Worm (Caenorhabditis elegans) whole organism, L4 larva: Measurements from ENCODE around the gene Y47D3A.13.
A peak's percentile ranks its signal among the peaks of the same experiment; 100 is the strongest.

Source experiments
- D1046.2 ChIP-seq: fragments of 200-800 bp; sonication (Bioruptor generic); IDR thresholded peaks from 2 replicates; pipeline ENCODE4 v1.3.6; 2022; ENCODE audit warnings: missing genetic modification characterization, missing compliant biosample characterization
- F10B5.3 ChIP-seq: sonication (generic microtip); optimal IDR thresholded peaks from 2 replicates; lab custom pipeline; 2016; ENCODE audit warnings: mild to moderate bottlenecking, missing genetic modification characterization, missing compliant biosample characterization
- F37D6.2 ChIP-seq: sonication (generic microtip); optimal IDR thresholded peaks from 2 replicates; lab custom pipeline; 2016; ENCODE audit warnings: mild to moderate bottlenecking, missing genetic modification characterization, missing compliant biosample characterization
- F44E2.7 ChIP-seq: fragments of 200-800 bp; sonication (Bioruptor generic); IDR thresholded peaks from 2 replicates; pipeline ENCODE4 v2.1.2; 2022; ENCODE audit warnings: missing genetic modification characterization, missing compliant biosample characterization
- R02D3.7 ChIP-seq: fragments of 150-350 bp; sonication (generic microtip); optimal IDR thresholded peaks from 3 replicates; lab custom pipeline; 2014; ENCODE audit warnings: missing biosample characterization, missing genetic modification characterization
- T26A8.4 ChIP-seq: fragments of 200-800 bp; sonication (Bioruptor generic); IDR thresholded peaks from 2 replicates; pipeline ENCODE4 v1.3.6; 2022; ENCODE audit warnings: missing genetic modification characterization, missing compliant biosample characterization
- Y105C5A.15 ChIP-seq: fragments of 200-800 bp; sonication (Bioruptor generic); IDR thresholded peaks from 2 replicates; pipeline ENCODE4 v1.3.6; 2022; ENCODE audit warnings: missing genetic modification characterization, missing compliant biosample characterization
- ZK337.2 ChIP-seq: fragments of 200-800 bp; sonication (Bioruptor generic); IDR thresholded peaks from 2 replicates; pipeline ENCODE4 v1.3.6; 2022; ENCODE audit warnings: missing genetic modification reagents, missing genetic modification characterization, missing compliant biosample characterization
- aha-1 ChIP-seq: fragments of 150-350 bp; peaks from one replicate; lab custom pipeline; 2014; ENCODE audit warnings: missing biosample characterization, missing genetic modification characterization
- ceh-44 ChIP-seq: fragments of 200-800 bp; sonication (Bioruptor generic); IDR thresholded peaks from 2 replicates; pipeline ENCODE4 v1.3.6; 2022; ENCODE audit warnings: missing genetic modification reagents, missing genetic modification characterization, missing compliant biosample characterization
- ctbp-1 ChIP-seq: fragments of 200-800 bp; sonication (Bioruptor generic); IDR thresholded peaks from 2 replicates; pipeline ENCODE4 v1.3.6; 2022; ENCODE audit warnings: missing genetic modification reagents, missing genetic modification characterization, missing compliant biosample characterization
- daf-16 ChIP-seq, 3 experiments: sonication (generic microtip); optimal IDR thresholded peaks; 2 replicates each; lab custom pipeline; 2016 to 2017; ENCODE audit warnings: missing genetic modification characterization in 3 of 3, missing genetic modification reagents in 3 of 3, mild to moderate bottlenecking in 2 of 3, missing compliant biosample characterization in 2 of 3, missing biosample characterization in 1 of 3, moderate library complexity in 1 of 3
- dmd-6 ChIP-seq: fragments of 200-800 bp; sonication (Bioruptor generic); IDR thresholded peaks from 2 replicates; pipeline ENCODE4 v1.3.6; 2022; ENCODE audit warnings: missing genetic modification reagents, missing genetic modification characterization, missing compliant biosample characterization
- dmd-8 ChIP-seq: fragments of 200-800 bp; sonication (Bioruptor generic); IDR thresholded peaks from 2 replicates; pipeline ENCODE4 v1.3.6; 2022; ENCODE audit warnings: missing genetic modification characterization, missing compliant biosample characterization
- dve-1 ChIP-seq: sonication (generic microtip); optimal IDR thresholded peaks from 2 replicates; lab custom pipeline; 2017; ENCODE audit warnings: antibody characterized with exemption, mild to moderate bottlenecking, missing genetic modification characterization, missing compliant biosample characterization; ENCODE audit not compliant: insufficient read depth
- egl-27 ChIP-seq: sonication (generic microtip); optimal IDR thresholded peaks from 3 replicates; lab custom pipeline; 2017; ENCODE audit warnings: missing biosample characterization, missing genetic modification reagents, missing genetic modification characterization
- hif-1 ChIP-seq, 2 experiments: sonication (generic microtip); optimal IDR thresholded peaks; 2 replicates each; lab custom pipeline; 2016 to 2017; ENCODE audit warnings: missing compliant biosample characterization in 2 of 2, missing genetic modification characterization in 2 of 2, missing genetic modification reagents in 2 of 2, missing genotype in 2 of 2, mild to moderate bottlenecking in 1 of 2
- hlh-11 ChIP-seq: fragments of 200-800 bp; sonication (Bioruptor generic); optimal IDR thresholded peaks from 2 replicates; lab custom pipeline; 2018; ENCODE audit warnings: mild to moderate bottlenecking, missing genetic modification characterization, missing compliant biosample characterization
- hlh-30 ChIP-seq: sonication (generic microtip); optimal IDR thresholded peaks from 2 replicates; lab custom pipeline; 2017; ENCODE audit warnings: antibody characterized with exemption, mild to moderate bottlenecking, missing genetic modification characterization, missing compliant biosample characterization; ENCODE audit not compliant: insufficient read depth
- hmg-1.1 ChIP-seq: fragments of 200-800 bp; sonication (Bioruptor generic); IDR thresholded peaks from 2 replicates; pipeline ENCODE4 v1.3.6; 2022; ENCODE audit warnings: missing genetic modification reagents, missing genetic modification characterization, missing compliant biosample characterization
- lin-1 ChIP-seq: fragments of 200-800 bp; sonication (Bioruptor generic); IDR thresholded peaks from 2 replicates; pipeline ENCODE4 v1.3.6; 2022; ENCODE audit warnings: missing genetic modification reagents, missing genetic modification characterization, missing compliant biosample characterization
- lin-13 ChIP-seq: fragments of 150-350 bp; optimal IDR thresholded peaks from 2 replicates; lab custom pipeline; 2014; ENCODE audit warnings: missing biosample characterization, missing genetic modification reagents, missing genetic modification characterization
- lin-38 ChIP-seq: fragments of 200-800 bp; sonication (Bioruptor generic); IDR thresholded peaks from 2 replicates; pipeline ENCODE4 v1.3.6; 2022; ENCODE audit warnings: missing genetic modification reagents, missing genetic modification characterization, missing compliant biosample characterization
- lin-39 ChIP-seq: fragments of 150-350 bp; optimal IDR thresholded peaks from 2 replicates; lab custom pipeline; 2014; ENCODE audit warnings: missing biosample characterization, missing genetic modification reagents, missing genetic modification characterization
- lir-3 ChIP-seq: sonication (generic microtip); optimal IDR thresholded peaks from 2 replicates; lab custom pipeline; 2016; ENCODE audit warnings: mild to moderate bottlenecking, missing genetic modification characterization, missing compliant biosample characterization
- madf-9 ChIP-seq: fragments of 200-800 bp; sonication (Bioruptor generic); conservative IDR thresholded peaks from 2 replicates; pipeline ENCODE4 v1.3.6; 2022; ENCODE audit warnings: missing genetic modification reagents, missing genetic modification characterization, missing compliant biosample characterization
- mep-1 ChIP-seq: fragments of 150-350 bp; sonication (generic microtip); optimal IDR thresholded peaks from 3 replicates; lab custom pipeline; 2014; ENCODE audit warnings: missing biosample characterization, missing genetic modification characterization
- mxl-2 ChIP-seq: fragments of 200-800 bp; sonication (Bioruptor generic); conservative IDR thresholded peaks from 2 replicates; pipeline ENCODE4 v1.3.6; 2022; ENCODE audit warnings: missing genetic modification reagents, missing genetic modification characterization, missing compliant biosample characterization
- nhr-102 ChIP-seq: sonication (generic microtip); optimal IDR thresholded peaks from 2 replicates; lab custom pipeline; 2016; ENCODE audit warnings: mild to moderate bottlenecking, missing genetic modification characterization, moderate library complexity, missing compliant biosample characterization
- nhr-111 ChIP-seq: fragments of 200-800 bp; sonication (Bioruptor generic); optimal IDR thresholded peaks from 2 replicates; lab custom pipeline; 2018; ENCODE audit warnings: mild to moderate bottlenecking, missing genetic modification characterization, missing compliant biosample characterization
- nhr-25 ChIP-seq: sonication (generic microtip); optimal IDR thresholded peaks from 2 replicates; lab custom pipeline; 2017; ENCODE audit warnings: missing genetic modification characterization, mild to moderate bottlenecking, missing compliant biosample characterization, antibody characterized with exemption, moderate library complexity, borderline replicate concordance; ENCODE audit not compliant: insufficient read depth
- nhr-28 ChIP-seq: fragments of 150-350 bp; optimal IDR thresholded peaks from 2 replicates; lab custom pipeline; 2014; ENCODE audit warnings: missing biosample characterization, missing genetic modification characterization
- nhr-6 ChIP-seq: fragments of 150-350 bp; optimal IDR thresholded peaks from 2 replicates; lab custom pipeline; 2014; ENCODE audit warnings: missing biosample characterization, missing genetic modification characterization
- nhr-77 ChIP-seq: fragments of 150-350 bp; optimal IDR thresholded peaks from 2 replicates; lab custom pipeline; 2014; ENCODE audit warnings: missing biosample characterization, missing genetic modification characterization
- php-3 ChIP-seq: fragments of 200-800 bp; sonication (Bioruptor generic); IDR thresholded peaks from 2 replicates; pipeline ENCODE4 v1.3.6; 2022; ENCODE audit warnings: missing genetic modification reagents, missing genetic modification characterization, missing compliant biosample characterization
- pqm-1 ChIP-seq: sonication (generic microtip); optimal IDR thresholded peaks from 2 replicates; lab custom pipeline; 2017; ENCODE audit warnings: missing biosample characterization, missing genetic modification characterization
- set-16 ChIP-seq: fragments of 200-800 bp; sonication (Bioruptor generic); IDR thresholded peaks from 2 replicates; pipeline ENCODE4 v1.3.6; 2022; ENCODE audit warnings: missing genetic modification reagents, missing genetic modification characterization, missing compliant biosample characterization
- skn-1 ChIP-seq: fragments of 150-350 bp; optimal IDR thresholded peaks from 2 replicates; lab custom pipeline; 2014; ENCODE audit warnings: missing biosample characterization, missing genetic modification characterization
- snpc-4 ChIP-seq: fragments of 150-350 bp; optimal IDR thresholded peaks from 2 replicates; lab custom pipeline; 2014; ENCODE audit warnings: missing biosample characterization, missing genetic modification characterization
- spr-1 ChIP-seq: sonication (generic microtip); optimal IDR thresholded peaks from 2 replicates; lab custom pipeline; 2016; ENCODE audit warnings: mild to moderate bottlenecking, missing genetic modification characterization, missing compliant biosample characterization
- tra-1 ChIP-seq: fragments of 200-800 bp; sonication (Bioruptor generic); IDR thresholded peaks from 2 replicates; pipeline ENCODE4 v1.3.6; 2022; ENCODE audit warnings: missing genetic modification reagents, missing genetic modification characterization, missing compliant biosample characterization
- unc-130 ChIP-seq: sonication (generic microtip); optimal IDR thresholded peaks from 2 replicates; lab custom pipeline; 2016; ENCODE audit warnings: missing genetic modification reagents, missing genetic modification characterization, missing compliant biosample characterization
- unc-39 ChIP-seq: sonication (generic microtip); optimal IDR thresholded peaks from 2 replicates; lab custom pipeline; 2017; ENCODE audit warnings: missing biosample characterization, missing genetic modification characterization
- unc-62 ChIP-seq, 3 experiments: fragments of 150-350 bp in 1 of 3; sonication (generic microtip); optimal IDR thresholded peaks in 2 of 3; peaks in 1 of 3; 1 replicate in 1 of 3; 2 replicates in 2 of 3; lab custom pipeline; 2014 to 2017; ENCODE audit warnings: missing biosample characterization in 3 of 3, missing genetic modification characterization in 3 of 3, missing genetic modification reagents in 3 of 3, missing genotype in 1 of 3
- zfp-2 ChIP-seq: sonication (generic microtip); optimal IDR thresholded peaks from 2 replicates; lab custom pipeline; 2016; ENCODE audit warnings: mild to moderate bottlenecking, missing genetic modification characterization, missing compliant biosample characterization
- zip-2 ChIP-seq: fragments of 150-350 bp; optimal IDR thresholded peaks from 2 replicates; lab custom pipeline; 2014; ENCODE audit warnings: missing biosample characterization, missing genetic modification characterization

Gene Y47D3A.13

ce11 chrIII:11193251-11193650 is 30.7 kb downstream of the Y47D3A.13 start (continued):
- no peak for TF ChIP-seq nhr-77 (tag; lab: Kevin White, UChicago)
- TF ChIP-seq mep-1: no peak
- no peak for TF ChIP-seq lir-3 (tag; lab: Kevin White, UChicago)
- TF ChIP-seq pqm-1 (tag; lab: Kevin White, UChicago): peak; percentile 29
- no peak for TF ChIP-seq set-16 (GFP tag; lab: Robert Waterston, UW)
- peak; percentile 55 for TF ChIP-seq dve-1 (tag; lab: Kevin White, UChicago)
- no peak for TF ChIP-seq nhr-6
- TF ChIP-seq nhr-111: no peak
- no peak for TF ChIP-seq hif-1 (tag; optimal IDR thresholded peaks at IDR 0.05; lab: Kevin White, UChicago)
- no peak for TF ChIP-seq lin-38 (GFP tag; lab: Robert Waterston, UW)
- TF ChIP-seq nhr-102 (tag; lab: Kevin White, UChicago): no peak
- TF ChIP-seq skn-1 (tag; lab: Kevin White, UChicago): no peak
- TF ChIP-seq, all 104 proteins: peak for 8

DNA sequence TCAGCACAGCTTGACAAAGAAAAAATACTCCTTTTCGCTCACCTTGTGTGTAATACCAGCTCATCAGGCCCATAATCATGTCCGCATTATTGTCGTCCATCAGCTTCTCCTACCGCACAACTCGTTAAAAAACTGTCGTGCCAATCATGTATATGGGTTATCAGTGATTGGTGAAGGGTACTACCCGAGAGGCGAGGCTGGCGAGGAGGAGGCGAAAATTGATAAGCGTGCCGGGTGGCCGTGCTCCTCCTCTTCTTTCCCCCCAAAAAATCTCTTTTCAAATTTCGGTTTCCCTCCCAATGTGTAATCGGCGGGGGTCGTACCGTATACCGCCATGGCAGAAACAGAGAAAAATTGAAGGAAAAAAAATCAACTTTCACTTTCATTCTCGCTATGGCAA is 35.8 kb downstream of the Y47D3A.13 start:
- TF ChIP-seq snpc-4 (no peak), dmd-8 (GFP tag; lab: Robert Waterston, UW) (no peak), madf-9 (GFP tag; lab: Robert Waterston, UW) (no peak), set-16 (GFP tag; lab: Robert Waterston, UW) (0 out of 2 replicates have a peak, but pooled peaks have one; percentile 12), hlh-30 (no peak), lin-13 (GFP tag; lab: Kevin White, UChicago) (no peak), pqm-1 (tag; lab: Kevin White, UChicago) (peak; percentile 48), zfp-2 (tag; lab: Kevin White, UChicago) (no peak), daf-16 (GFP tag; optimal IDR thresholded peaks at IDR 0.05; lab: Kevin White, UChicago) (no peak), daf-16 (tag; optimal IDR thresholded peaks at IDR 0.05; lab: Kevin White, UChicago) (peak; percentile 7), mep-1 (no peak), lin-39 (tag; lab: Kevin White, UChicago) (no peak), hlh-11 (no peak), unc-62 (GFP tag; optimal IDR thresholded peaks at IDR 0.05 in 1 of 2; lab: Kevin White, UChicago) (peak in 1 of 2 experiments; percentile 25), unc-62 (tag; optimal IDR thresholded peaks at IDR 0.05; lab: Kevin White, UChicago) (no peak), D1046.2 (GFP tag; lab: Robert Waterston, UW) (no peak), spr-1 (tag; lab: Kevin White, UChicago) (no peak), dmd-6 (GFP tag; lab: Robert Waterston, UW) (peak; percentile 31; the same call in 1 of the 2 replicates), ceh-44 (GFP tag; lab: Robert Waterston, UW) (no peak), F10B5.3 (tag; lab: Kevin White, UChicago) (no peak), php-3 (GFP tag; lab: Robert Waterston, UW) (no peak), tra-1 (GFP tag; lab: Robert Waterston, UW) (peak; percentile 56; the same call in 1 of the 2 replicates), unc-39 (no peak), nhr-28 (tag; lab: Kevin White, UChicago) (peak; percentile 16), R02D3.7 (tag; lab: Kevin White, UChicago) (no peak), lin-1 (peak; percentile 21; the same call in 1 of the 2 replicates)

DNA sequence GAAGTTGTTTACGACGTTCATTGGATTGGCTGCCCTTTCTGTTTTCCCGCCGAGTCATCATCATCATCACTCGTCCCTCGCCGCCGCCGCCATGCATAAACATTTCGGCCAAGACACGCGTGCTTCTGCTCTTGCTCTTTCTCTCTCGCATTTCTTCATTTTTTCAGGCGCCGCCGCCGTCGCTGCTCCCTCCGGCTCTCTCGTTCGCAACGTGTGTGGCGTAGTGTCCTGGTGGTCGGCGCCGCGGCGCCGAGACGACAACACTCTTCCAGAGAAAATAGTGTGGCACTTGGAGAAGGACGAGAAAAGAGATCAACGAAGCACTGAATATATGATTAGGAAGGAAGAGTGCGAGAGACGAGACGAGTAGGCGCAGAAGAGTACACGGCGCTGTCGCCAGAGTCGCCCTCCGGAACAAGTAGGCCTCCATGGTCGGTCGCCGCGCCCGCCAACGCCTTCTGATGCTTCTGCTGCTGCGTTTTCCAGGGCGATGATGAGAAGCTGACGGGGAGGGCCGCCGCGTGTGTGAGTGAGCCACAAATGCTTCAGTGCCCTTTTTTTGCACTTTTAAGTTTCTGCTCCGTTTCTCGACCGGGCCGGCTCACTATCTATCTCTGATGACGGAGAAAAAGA is 38.3 kb downstream of the Y47D3A.13 start:
- no peak for TF ChIP-seq mxl-2 (GFP tag; lab: Robert Waterston, UW)
- no peak for TF ChIP-seq T26A8.4 (GFP tag; lab: Robert Waterston, UW)
- TF ChIP-seq Y105C5A.15 (GFP tag; lab: Robert Waterston, UW): no peak
- no peak for TF ChIP-seq ZK337.2
- TF ChIP-seq F44E2.7 (GFP tag; lab: Robert Waterston, UW): no peak
- no peak for TF ChIP-seq unc-62 (GFP tag; optimal IDR thresholded peaks at IDR 0.05 in 1 of 2; lab: Kevin White, UChicago)
- no peak for TF ChIP-seq unc-62 (tag; optimal IDR thresholded peaks at IDR 0.05; lab: Kevin White, UChicago)
- TF ChIP-seq aha-1 (tag; lab: Kevin White, UChicago): peak; percentile 97
- TF ChIP-seq F37D6.2 (tag; lab: Kevin White, UChicago): peak; percentile 54
- no peak for TF ChIP-seq zip-2 (tag; lab: Kevin White, UChicago)
- TF ChIP-seq ctbp-1 (GFP tag; lab: Robert Waterston, UW): 0 out of 2 replicates have a peak, but pooled peaks have one; percentile 60
- TF ChIP-seq tra-1 (GFP tag; lab: Robert Waterston, UW): peak; percentile 62; the same call in 1 of the 2 replicates
- TF ChIP-seq skn-1 (tag; lab: Kevin White, UChicago): no peak
- no peak for TF ChIP-seq unc-130 (GFP tag; lab: Kevin White, UChicago)
- no peak for TF ChIP-seq egl-27
- TF ChIP-seq hmg-1.1: peak; percentile 48; the same call in 1 of the 2 replicates
- TF ChIP-seq nhr-25 (tag; lab: Kevin White, UChicago): no peak
- peak; percentile 58 for TF ChIP-seq mep-1
